Worm (Caenorhabditis elegans): ENCODE results near the gene ttr-9.

- TF ChIP-seq nhr-77 (tag; optimal IDR thresholded peaks at IDR 0.05) (no peak), nhr-11 (tag; optimal IDR thresholded peaks at IDR 0.05) (no peak), nhr-12 (tag; optimal IDR thresholded peaks at IDR 0.05) (no peak), ama-1 (optimal IDR thresholded peaks at IDR 0.05) (no peak), snpc-4 (tag; optimal IDR thresholded peaks at IDR 0.05) (no peak), R02D3.7 (tag; optimal IDR thresholded peaks at IDR 0.05) (no peak), elt-2 (tag; optimal IDR thresholded peaks at IDR 0.05) (no peak), unc-62 (GFP tag; optimal IDR thresholded peaks at IDR 0.05) (peak; percentile 47), pha-4 (tag; optimal IDR thresholded peaks at IDR 0.05) (no peak), ztf-4 (tag; optimal IDR thresholded peaks at IDR 0.05) (no peak), lsy-12 (tag; optimal IDR thresholded peaks at IDR 0.05) (no peak)
These were observed 32.1 kb upstream of the ttr-9 start for ce11 chrIV:9538214-9538613.
